Worm (Caenorhabditis elegans): ENCODE results near the gene C15F1.2.

Gene C15F1.2

DNA sequence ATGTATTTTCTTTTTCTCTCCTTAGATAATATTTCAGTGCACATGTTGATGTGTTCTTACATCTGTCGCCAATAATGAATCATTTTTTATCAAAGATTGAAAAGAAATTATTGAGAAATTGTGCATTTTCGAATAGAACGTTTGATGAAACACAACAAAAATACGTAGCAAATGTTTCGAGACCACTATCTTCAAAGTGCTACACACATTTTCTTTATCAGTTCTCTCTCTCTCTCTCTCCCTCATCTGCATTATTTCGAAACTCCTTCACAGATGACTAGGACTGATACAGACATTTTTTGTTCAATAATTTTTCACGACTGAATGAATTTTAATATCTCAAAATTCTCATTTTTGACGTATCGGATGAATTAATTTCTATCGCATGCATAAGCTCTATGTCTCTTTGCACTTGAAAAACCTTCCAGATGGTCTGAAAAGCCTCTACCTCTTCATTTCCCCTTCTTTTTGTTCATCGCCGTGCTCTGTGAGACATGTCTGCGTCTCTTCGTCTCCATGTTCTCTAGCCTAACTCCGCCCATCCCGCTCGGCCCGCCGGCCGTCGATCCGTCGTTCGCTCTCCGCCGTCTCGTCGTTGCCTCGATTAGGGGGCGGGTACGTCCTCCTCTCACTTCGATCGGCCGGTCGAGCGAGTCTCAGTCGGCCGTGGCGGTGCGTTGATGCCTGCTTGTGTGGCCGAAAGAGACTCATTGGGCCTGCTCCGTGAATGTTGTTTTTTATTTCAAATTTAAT lies 36.3 kb upstream of the C15F1.2 start (continued):
- TF ChIP-seq skn-1 (tag; optimal IDR thresholded peaks at IDR 0.05): peak; percentile 39

DNA sequence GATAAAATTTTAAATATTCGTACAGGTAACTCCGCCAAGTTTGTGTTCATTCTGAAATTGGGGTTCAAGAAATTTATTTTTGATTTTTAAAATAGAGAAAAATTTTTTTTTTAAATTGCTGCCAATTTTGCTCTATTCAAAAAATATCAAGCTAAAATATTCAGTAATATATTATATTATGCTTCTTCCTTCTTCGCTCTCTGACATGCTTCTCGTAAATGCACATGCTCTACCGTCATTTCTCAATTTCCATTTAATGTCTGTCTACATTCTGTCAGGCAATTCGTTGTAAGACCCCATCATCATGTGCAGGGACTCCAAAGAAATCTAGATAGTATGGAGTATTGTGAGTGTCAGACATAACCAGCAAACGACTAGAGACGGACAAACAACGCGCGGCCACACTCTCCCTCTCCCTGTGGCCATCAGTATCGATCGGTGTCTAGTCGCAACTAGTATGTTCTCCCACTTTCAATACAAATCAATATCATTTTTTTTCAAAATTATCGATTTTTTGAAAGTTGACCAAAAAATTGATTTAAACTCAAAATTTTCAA lies 28.4 kb upstream of the C15F1.2 start, which contains the start of the genes malt-1 and ceh-38:
Gene malt-1 (minus strand): TSS at position 51 of the 557 bp plus-strand sequence.
Gene ceh-38 (plus strand): TSS at position 277 of the 557 bp plus-strand sequence.
- peak; percentile 76 for TF ChIP-seq sox-4 (tag; optimal IDR thresholded peaks at IDR 0.05)
- TF ChIP-seq nhr-85 (tag): peak; percentile 97
- peak; percentile 99 for TF ChIP-seq C04F5.9 (tag; optimal IDR thresholded peaks at IDR 0.05)
- TF ChIP-seq pqm-1 (tag; optimal IDR thresholded peaks at IDR 0.05): no peak
- peak; percentile 97 for TF ChIP-seq C16A3.4 (tag; optimal IDR thresholded peaks at IDR 0.05)
- TF ChIP-seq dpl-1 (GFP tag; optimal IDR thresholded peaks at IDR 0.05): peak; percentile 76 to 85 (median 84)
- TF ChIP-seq C34B4.2 (tag; optimal IDR thresholded peaks at IDR 0.05): no peak
- no peak for TF ChIP-seq efl-3 (GFP tag; optimal IDR thresholded peaks at IDR 0.05)
- no peak for TF ChIP-seq nhr-76 (tag; optimal IDR thresholded peaks at IDR 0.05)
- TF ChIP-seq alr-1 (tag; optimal IDR thresholded peaks at IDR 0.05; ENCODE audit: borderline replicate concordance): no peak
- TF ChIP-seq lin-35 (GFP tag; optimal IDR thresholded peaks at IDR 0.05): peak; percentile 88 to 92
- TF ChIP-seq egl-27 (tag; optimal IDR thresholded peaks at IDR 0.05): peak; percentile 65 to 82
- TF ChIP-seq hlh-4 (tag; optimal IDR thresholded peaks at IDR 0.05): no peak
- TF ChIP-seq unc-98 (GFP tag; IDR thresholded peaks at IDR 0.05): 0 out of 2 replicates have a peak, but pooled peaks have one; percentile 4
- TF ChIP-seq aly-2 (tag; optimal IDR thresholded peaks at IDR 0.05): peak; percentile 71
- TF ChIP-seq lin-39 (tag; optimal IDR thresholded peaks at IDR 0.05): peak; percentile 94
- TF ChIP-seq ztf-11 (tag; optimal IDR thresholded peaks at IDR 0.05): peak in 1 of 2 experiments; percentile 87
- TF ChIP-seq jun-1 (tag; optimal IDR thresholded peaks at IDR 0.05): peak; percentile 92
- TF ChIP-seq unc-86 (tag; optimal IDR thresholded peaks at IDR 0.05): peak; percentile 97
- peak; percentile 90 for TF ChIP-seq nhr-237 (tag; optimal IDR thresholded peaks at IDR 0.05)
- TF ChIP-seq swsn-7 (tag; optimal IDR thresholded peaks at IDR 0.05): peak; percentile 95
- TF ChIP-seq skn-1 (tag; optimal IDR thresholded peaks at IDR 0.05): peak; percentile 93
- TF ChIP-seq nhr-71 (tag; optimal IDR thresholded peaks at IDR 0.05): peak; percentile 98
- peak; percentile 92 for TF ChIP-seq nhr-11 (tag; optimal IDR thresholded peaks at IDR 0.05)
- peak; percentile 94 for TF ChIP-seq ztf-4 (tag; optimal IDR thresholded peaks at IDR 0.05)
- peak; percentile 98 for TF ChIP-seq snu-23 (GFP tag; optimal IDR thresholded peaks at IDR 0.05)
- peak; percentile 94 for TF ChIP-seq fos-1 (tag; optimal IDR thresholded peaks at IDR 0.05)
- peak; percentile 95 for TF ChIP-seq rnt-1 (tag; optimal IDR thresholded peaks at IDR 0.05)
- TF ChIP-seq sptf-1 (tag; optimal IDR thresholded peaks at IDR 0.05): no peak
- TF ChIP-seq hlh-17 (GFP tag; optimal IDR thresholded peaks at IDR 0.05; ENCODE audit: borderline replicate concordance): no peak
- TF ChIP-seq nhr-84 (tag; optimal IDR thresholded peaks at IDR 0.05): no peak
- TF ChIP-seq ceh-90 (tag; optimal IDR thresholded peaks at IDR 0.05): peak; percentile 45
- TF ChIP-seq aha-1 (tag; optimal IDR thresholded peaks at IDR 0.05): peak; percentile 85
- TF ChIP-seq xbp-1 (tag; optimal IDR thresholded peaks at IDR 0.05): peak; percentile 93
- peak; percentile 51 for TF ChIP-seq unc-30 (tag; optimal IDR thresholded peaks at IDR 0.05)
- TF ChIP-seq grh-1 (GFP tag; IDR thresholded peaks at IDR 0.05): peak; percentile 76
- TF ChIP-seq fkh-4 (tag; optimal IDR thresholded peaks at IDR 0.05; ENCODE audit: borderline replicate concordance): peak; percentile 67
- TF ChIP-seq elt-2 (tag; optimal IDR thresholded peaks at IDR 0.05): peak; percentile 86
- peak; percentile 93 for TF ChIP-seq irx-1 (tag; optimal IDR thresholded peaks at IDR 0.05)
- TF ChIP-seq nhr-77 (tag; optimal IDR thresholded peaks at IDR 0.05): peak; percentile 96
- peak; percentile 67 for TF ChIP-seq hpl-2 (GFP tag; optimal IDR thresholded peaks at IDR 0.05)
- peak; percentile 97 for TF ChIP-seq mep-1 (tag; optimal IDR thresholded peaks at IDR 0.05)
- TF ChIP-seq lir-3 (tag; optimal IDR thresholded peaks at IDR 0.05; ENCODE audit: poor library complexity): peak; percentile 87
- peak; percentile 74 for TF ChIP-seq sup-37 (GFP tag; optimal IDR thresholded peaks at IDR 0.05)
- TF ChIP-seq mdl-1 (tag; optimal IDR thresholded peaks at IDR 0.05): peak; percentile 77 to 97
- TF ChIP-seq ceh-8 (GFP tag; optimal IDR thresholded peaks at IDR 0.05): peak; percentile 71
- no peak for TF ChIP-seq pag-3 (tag; optimal IDR thresholded peaks at IDR 0.05; ENCODE audit: borderline replicate concordance, insufficient read depth)
- peak; percentile 89 for TF ChIP-seq nhr-90 (tag; optimal IDR thresholded peaks at IDR 0.05; ENCODE audit: poor library complexity)
